Worm (Caenorhabditis elegans) whole organism, L3 larva: ENCODE results near the gene pri-1.
A peak's percentile ranks its signal among the peaks of the same experiment; 100 is the strongest.

Experiments used
- R02D3.7 ChIP-seq: fragments of 150-350 bp; optimal IDR thresholded peaks from 2 replicates; lab custom pipeline; 2014; ENCODE audit warnings: missing biosample characterization, missing genetic modification characterization
- ZK546.5 ChIP-seq: sonication (generic microtip); optimal IDR thresholded peaks from 2 replicates; lab custom pipeline; 2017; ENCODE audit warnings: missing biosample characterization, missing genetic modification characterization
- aly-2 ChIP-seq: fragments of 150-350 bp; optimal IDR thresholded peaks from 2 replicates; lab custom pipeline; 2014; ENCODE audit warnings: missing biosample characterization, missing genetic modification characterization
- ama-1 ChIP-seq: fragments of 150-350 bp; optimal IDR thresholded peaks from 2 replicates; lab custom pipeline; 2018
- ceh-28 ChIP-seq: fragments of 150-350 bp; optimal IDR thresholded peaks from 2 replicates; lab custom pipeline; 2014; ENCODE audit warnings: missing biosample characterization, missing genetic modification reagents, missing genetic modification characterization
- ceh-82 ChIP-seq: fragments of 150-350 bp; optimal IDR thresholded peaks from 2 replicates; lab custom pipeline; 2014; ENCODE audit warnings: missing biosample characterization, missing genetic modification characterization
- ceh-9 ChIP-seq: sonication (generic microtip); optimal IDR thresholded peaks from 2 replicates; lab custom pipeline; 2018; ENCODE audit warnings: missing biosample characterization, missing genetic modification characterization
- daf-12 ChIP-seq: fragments of 150-350 bp; optimal IDR thresholded peaks from 2 replicates; lab custom pipeline; 2014; ENCODE audit warnings: missing biosample characterization, missing genetic modification reagents, missing genetic modification characterization
- egl-27 ChIP-seq: sonication (generic microtip); optimal IDR thresholded peaks from 4 replicates; lab custom pipeline; 2017; ENCODE audit warnings: missing biosample characterization, missing genetic modification reagents, missing genetic modification characterization
- egl-5 ChIP-seq: fragments of 150-350 bp; optimal IDR thresholded peaks from 2 replicates; lab custom pipeline; 2017; ENCODE audit warnings: missing biosample characterization, missing genetic modification reagents, missing genetic modification characterization, inconsistent platforms
- elt-1 ChIP-seq: fragments of 150-350 bp; optimal IDR thresholded peaks from 2 replicates; lab custom pipeline; 2014; ENCODE audit warnings: missing biosample characterization, missing genetic modification characterization
- elt-2 ChIP-seq: sonication (generic microtip); optimal IDR thresholded peaks from 2 replicates; lab custom pipeline; 2016; ENCODE audit warnings: missing genetic modification reagents, mild to moderate bottlenecking, missing genetic modification characterization, missing compliant biosample characterization
- elt-3 ChIP-seq, 3 experiments: fragments of 150-350 bp in 1 of 3; sonication (generic microtip) in 2 of 3; optimal IDR thresholded peaks; 2 replicates in 2 of 3; 4 replicates in 1 of 3; lab custom pipeline; 2014 to 2017; ENCODE audit warnings: missing biosample characterization in 3 of 3, missing genetic modification characterization in 3 of 3
- eor-1 ChIP-seq, 2 experiments: fragments of 150-350 bp; optimal IDR thresholded peaks; 2 replicates each; lab custom pipeline; 2014 to 2018; ENCODE audit warnings: missing biosample characterization in 2 of 2, missing genetic modification characterization in 2 of 2
- fkh-10 ChIP-seq: sonication (generic microtip); optimal IDR thresholded peaks from 2 replicates; lab custom pipeline; 2017; ENCODE audit warnings: missing biosample characterization, missing genetic modification reagents, missing genetic modification characterization
- fkh-2 ChIP-seq: fragments of 150-350 bp; optimal IDR thresholded peaks from 2 replicates; lab custom pipeline; 2014; ENCODE audit warnings: missing biosample characterization, missing genetic modification reagents, missing genetic modification characterization
- fos-1 ChIP-seq: fragments of 150-350 bp; optimal IDR thresholded peaks from 2 replicates; lab custom pipeline; 2014; ENCODE audit warnings: missing biosample characterization, missing genetic modification characterization
- hmg-11 ChIP-seq: sonication (generic microtip); optimal IDR thresholded peaks from 2 replicates; lab custom pipeline; 2016; ENCODE audit warnings: missing genetic modification characterization, missing compliant biosample characterization
- jun-1 ChIP-seq: fragments of 150-350 bp; optimal IDR thresholded peaks from 2 replicates; lab custom pipeline; 2014; ENCODE audit warnings: missing biosample characterization, missing genetic modification reagents, missing genetic modification characterization
- lin-15B ChIP-seq: fragments of 150-350 bp; optimal IDR thresholded peaks from 2 replicates; lab custom pipeline; 2014; ENCODE audit warnings: missing biosample characterization, missing genetic modification characterization
- lin-39 ChIP-seq: fragments of 150-350 bp; optimal IDR thresholded peaks from 2 replicates; lab custom pipeline; 2018; ENCODE audit warnings: missing biosample characterization, missing genetic modification reagents, missing genetic modification characterization
- lsy-12 ChIP-seq: sonication (generic microtip); optimal IDR thresholded peaks from 2 replicates; lab custom pipeline; 2016; ENCODE audit warnings: mild to moderate bottlenecking, missing genetic modification characterization, missing compliant biosample characterization
- mdl-1 ChIP-seq: fragments of 150-350 bp; optimal IDR thresholded peaks from 2 replicates; lab custom pipeline; 2014; ENCODE audit warnings: missing biosample characterization, missing genetic modification characterization
- mml-1 ChIP-seq: fragments of 150-350 bp; sonication (generic microtip); optimal IDR thresholded peaks from 3 replicates; lab custom pipeline; 2014; ENCODE audit warnings: missing biosample characterization, missing genetic modification characterization
- nfya-1 ChIP-seq: sonication (generic microtip); optimal IDR thresholded peaks from 2 replicates; lab custom pipeline; 2017; ENCODE audit warnings: missing genetic modification characterization, mild to moderate bottlenecking, missing compliant biosample characterization, antibody characterized with exemption, moderate library complexity; ENCODE audit not compliant: insufficient read depth
- nhr-11 ChIP-seq: fragments of 150-350 bp; optimal IDR thresholded peaks from 2 replicates; lab custom pipeline; 2014; ENCODE audit warnings: missing biosample characterization, missing genetic modification characterization
- nhr-23 ChIP-seq: fragments of 150-350 bp; optimal IDR thresholded peaks from 2 replicates; lab custom pipeline; 2014; ENCODE audit warnings: missing biosample characterization, missing genetic modification reagents, missing genetic modification characterization
- nhr-237 ChIP-seq: fragments of 150-350 bp; optimal IDR thresholded peaks from 2 replicates; lab custom pipeline; 2014; ENCODE audit warnings: missing biosample characterization, missing genetic modification characterization
- nhr-25 ChIP-seq: sonication (generic microtip); optimal IDR thresholded peaks from 2 replicates; lab custom pipeline; 2017; ENCODE audit warnings: missing biosample characterization, missing genetic modification characterization
- nhr-28 ChIP-seq: fragments of 150-350 bp; optimal IDR thresholded peaks from 2 replicates; lab custom pipeline; 2014; ENCODE audit warnings: missing biosample characterization, missing genetic modification characterization
- nhr-43 ChIP-seq: sonication (generic microtip); optimal IDR thresholded peaks from 2 replicates; lab custom pipeline; 2016; ENCODE audit warnings: mild to moderate bottlenecking, missing genetic modification characterization, missing compliant biosample characterization; ENCODE audit not compliant: poor library complexity, severe bottlenecking
- nhr-67 ChIP-seq: fragments of 150-350 bp; optimal IDR thresholded peaks from 2 replicates; lab custom pipeline; 2014; ENCODE audit warnings: missing biosample characterization, missing genetic modification characterization
- nhr-76 ChIP-seq: fragments of 150-350 bp; sonication (generic microtip); optimal IDR thresholded peaks from 5 replicates; lab custom pipeline; 2014; ENCODE audit warnings: missing biosample characterization, missing genetic modification characterization
- nhr-77 ChIP-seq: fragments of 150-350 bp; optimal IDR thresholded peaks from 2 replicates; lab custom pipeline; 2014; ENCODE audit warnings: missing biosample characterization, missing genetic modification characterization
- pha-4 ChIP-seq: fragments of 150-350 bp; optimal IDR thresholded peaks from 2 replicates; lab custom pipeline; 2014; ENCODE audit warnings: missing biosample characterization, missing genetic modification reagents, missing genetic modification characterization
- pqm-1 ChIP-seq: fragments of 150-350 bp; optimal IDR thresholded peaks from 2 replicates; lab custom pipeline; 2017; ENCODE audit warnings: missing biosample characterization, missing genetic modification characterization, inconsistent platforms
- sea-2 ChIP-seq: fragments of 150-350 bp; sonication (generic microtip); optimal IDR thresholded peaks from 4 replicates; lab custom pipeline; 2014; ENCODE audit warnings: missing biosample characterization, missing genetic modification reagents, missing genetic modification characterization
- skn-1 ChIP-seq: fragments of 150-350 bp; optimal IDR thresholded peaks from 2 replicates; lab custom pipeline; 2014; ENCODE audit warnings: missing biosample characterization, missing genetic modification characterization
- snpc-4 ChIP-seq: fragments of 150-350 bp; optimal IDR thresholded peaks from 2 replicates; lab custom pipeline; 2014; ENCODE audit warnings: missing biosample characterization, missing genetic modification characterization
- tbx-2 ChIP-seq: sonication (generic microtip); optimal IDR thresholded peaks from 2 replicates; lab custom pipeline; 2016; ENCODE audit warnings: mild to moderate bottlenecking, missing genetic modification characterization, missing compliant biosample characterization
- unc-39 ChIP-seq: sonication (generic microtip); optimal IDR thresholded peaks from 4 replicates; lab custom pipeline; 2017; ENCODE audit warnings: missing biosample characterization, missing genetic modification characterization
- unc-62 ChIP-seq: fragments of 150-350 bp; sonication (generic microtip); optimal IDR thresholded peaks from 4 replicates; lab custom pipeline; 2014; ENCODE audit warnings: missing biosample characterization, missing genetic modification reagents, missing genetic modification characterization
- zag-1 ChIP-seq: fragments of 150-350 bp; optimal IDR thresholded peaks from 2 replicates; lab custom pipeline; 2014; ENCODE audit warnings: missing biosample characterization, missing genetic modification characterization
- ztf-4 ChIP-seq: fragments of 150-350 bp; optimal IDR thresholded peaks from 2 replicates; lab custom pipeline; 2014; ENCODE audit warnings: missing biosample characterization, missing genetic modification characterization

pri-1 gene

DNA sequence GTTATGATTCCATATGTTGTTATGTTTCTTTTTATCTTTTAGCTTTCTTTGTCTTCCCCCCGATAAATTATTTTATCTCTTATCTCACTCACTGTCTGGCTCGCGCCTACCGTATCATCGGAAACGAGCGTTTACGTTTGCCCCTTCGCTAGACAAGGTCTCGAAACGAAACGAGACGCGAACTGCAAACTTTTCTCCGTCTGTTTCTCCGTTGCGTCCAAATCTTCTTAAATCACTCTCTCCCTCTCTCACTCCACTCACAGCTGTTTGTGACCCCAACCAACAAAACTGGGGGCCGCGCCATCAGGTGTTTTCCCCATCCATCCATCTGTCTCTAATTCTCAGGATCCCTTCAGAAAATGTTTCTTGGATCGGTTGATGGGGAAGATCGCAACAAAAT lies 6.1 kb upstream of the pri-1 start:
- TF ChIP-seq nhr-25 (tag; lab: Kevin White, UChicago) (peak; percentile 17), nhr-237 (tag; lab: Kevin White, UChicago) (no peak), lsy-12 (tag; lab: Kevin White, UChicago) (no peak), eor-1 (tag; optimal IDR thresholded peaks at IDR 0.05; lab: Kevin White, UChicago) (no peak), nfya-1 (tag; lab: Kevin White, UChicago) (peak; percentile 50), daf-12 (tag; lab: Kevin White, UChicago) (no peak), unc-39 (no peak), elt-3 (tag; optimal IDR thresholded peaks at IDR 0.05; lab: Kevin White, UChicago) (no peak), fos-1 (tag; lab: Kevin White, UChicago) (no peak), nhr-28 (tag; lab: Kevin White, UChicago) (no peak), nhr-43 (tag; lab: Kevin White, UChicago) (no peak), aly-2 (tag; lab: Kevin White, UChicago) (no peak), pha-4 (peak; percentile 39), hmg-11 (no peak), sea-2 (GFP tag; lab: Kevin White, UChicago) (no peak), nhr-67 (tag; lab: Kevin White, UChicago) (no peak), elt-2 (peak; percentile 71), R02D3.7 (tag; lab: Kevin White, UChicago) (no peak), elt-1 (tag; lab: Kevin White, UChicago) (no peak), snpc-4 (tag; lab: Kevin White, UChicago) (no peak), zag-1 (tag; lab: Kevin White, UChicago) (no peak), pqm-1 (tag; lab: Kevin White, UChicago) (peak; percentile 46), jun-1 (tag; lab: Kevin White, UChicago) (no peak), lin-15B (tag; lab: Kevin White, UChicago) (peak; percentile 6), fkh-2 (tag; lab: Kevin White, UChicago) (no peak), nhr-11 (no peak), fkh-10 (GFP tag; lab: Kevin White, UChicago) (no peak), nhr-76 (no peak), nhr-23 (peak; percentile 40), ama-1 (lab: Kevin White, UChicago) (peak; percentile 34)

DNA sequence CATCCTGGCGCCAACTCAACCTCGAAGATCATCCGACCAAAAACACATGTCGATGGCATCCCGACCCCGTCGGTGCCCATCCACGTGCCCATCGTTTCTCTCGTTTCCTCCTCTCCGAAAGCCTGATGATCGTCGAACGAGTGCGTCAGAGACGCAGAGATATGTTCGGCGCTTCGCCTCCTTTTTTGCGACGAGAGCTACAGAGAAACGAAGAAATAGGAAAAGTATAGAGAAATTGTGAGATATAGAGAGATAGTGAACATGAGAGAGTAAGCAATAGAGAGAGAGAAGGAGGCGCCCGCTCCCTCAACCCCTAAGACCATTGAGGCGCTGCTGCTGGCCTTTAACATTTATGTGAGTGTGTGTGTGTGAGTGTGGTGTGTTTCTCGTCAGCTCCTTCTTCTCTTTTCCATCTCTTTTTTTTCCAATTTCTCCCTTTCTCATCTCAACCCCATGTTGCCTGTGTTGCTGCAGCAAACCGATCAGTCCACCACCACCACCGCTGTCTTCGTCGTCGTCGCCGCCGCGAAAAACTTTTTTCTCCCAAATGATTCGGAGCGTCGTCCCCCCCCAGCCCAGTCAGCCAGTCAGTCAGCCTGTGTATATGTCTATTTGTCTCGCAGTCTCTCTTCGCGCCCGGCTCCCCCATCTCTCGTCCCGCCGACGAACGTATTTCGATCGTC lies 5.1 kb upstream of the pri-1 start, which contains the start of gene hlh-11:
Gene hlh-11, plus strand, starts transcription at position 633 of the 683 bp plus-strand sequence.
- TF ChIP-seq lin-15B (tag; lab: Kevin White, UChicago) (peak; percentile 61), nhr-25 (tag; lab: Kevin White, UChicago) (peak; percentile 87), mdl-1 (tag; lab: Kevin White, UChicago) (peak; percentile 97), nhr-237 (tag; lab: Kevin White, UChicago) (no peak), egl-27 (tag; lab: Kevin White, UChicago) (peak; percentile 71), hmg-11 (peak; percentile 95), ZK546.5 (tag; lab: Kevin White, UChicago) (no peak), mml-1 (peak; percentile 21), nhr-43 (tag; lab: Kevin White, UChicago) (peak; percentile 96), egl-5 (tag; lab: Kevin White, UChicago) (peak; percentile 62), R02D3.7 (tag; lab: Kevin White, UChicago) (peak; percentile 62), ceh-9 (no peak), nhr-77 (tag; lab: Kevin White, UChicago) (peak; percentile 22), elt-2 (peak; percentile 87), skn-1 (no peak), ceh-28 (tag; lab: Kevin White, UChicago) (peak; percentile 83), eor-1 (tag; optimal IDR thresholded peaks at IDR 0.05; lab: Kevin White, UChicago) (no peak), fos-1 (tag; lab: Kevin White, UChicago) (peak; percentile 85), unc-62 (GFP tag; lab: Kevin White, UChicago) (peak; percentile 43), tbx-2 (tag; lab: Kevin White, UChicago) (peak; percentile 76), ceh-82 (peak; percentile 75), zag-1 (tag; lab: Kevin White, UChicago) (peak; percentile 10), lin-39 (tag; lab: Kevin White, UChicago) (peak; percentile 93), nhr-11 (peak; percentile 58), ztf-4 (tag; lab: Kevin White, UChicago) (peak; percentile 52), pqm-1 (tag; lab: Kevin White, UChicago) (peak; percentile 61), ama-1 (lab: Kevin White, UChicago) (peak; percentile 50), snpc-4 (tag; lab: Kevin White, UChicago) (peak; percentile 37), daf-12 (tag; lab: Kevin White, UChicago) (peak; percentile 11), nhr-23 (peak; percentile 80), elt-3 (tag; optimal IDR thresholded peaks at IDR 0.05; lab: Kevin White, UChicago) (peak in 2 of 3 experiments; percentile 47 to 64), nhr-67 (tag; lab: Kevin White, UChicago) (no peak), jun-1 (tag; lab: Kevin White, UChicago) (peak; percentile 80), lsy-12 (tag; lab: Kevin White, UChicago) (peak; percentile 72), pha-4 (peak; percentile 85), fkh-10 (GFP tag; lab: Kevin White, UChicago) (peak; percentile 52), nfya-1 (tag; lab: Kevin White, UChicago) (peak; percentile 87), fkh-2 (tag; lab: Kevin White, UChicago) (no peak), nhr-76 (no peak)
- TF ChIP-seq, all 47 proteins: peak for 31
